Worm (Caenorhabditis elegans) whole organism, mixed stage, embryonic: ENCODE measurements around the gene H41C03.2.

Experiments used
- nhr-76 ChIP-seq: sonication (generic microtip); optimal IDR thresholded peaks from 2 replicates; lab custom pipeline; 2017; ENCODE audit warnings: missing biosample characterization, missing genetic modification characterization
- pha-4 ChIP-seq: fragments of 150-350 bp; optimal IDR thresholded peaks from 2 replicates; lab custom pipeline; 2018; ENCODE audit warnings: missing biosample characterization, missing genetic modification reagents, missing genetic modification characterization
- unc-62 ChIP-seq: fragments of 150-350 bp; optimal IDR thresholded peaks from 2 replicates; lab custom pipeline; 2014; ENCODE audit warnings: missing biosample characterization, missing genetic modification reagents, missing genetic modification characterization

DNA sequence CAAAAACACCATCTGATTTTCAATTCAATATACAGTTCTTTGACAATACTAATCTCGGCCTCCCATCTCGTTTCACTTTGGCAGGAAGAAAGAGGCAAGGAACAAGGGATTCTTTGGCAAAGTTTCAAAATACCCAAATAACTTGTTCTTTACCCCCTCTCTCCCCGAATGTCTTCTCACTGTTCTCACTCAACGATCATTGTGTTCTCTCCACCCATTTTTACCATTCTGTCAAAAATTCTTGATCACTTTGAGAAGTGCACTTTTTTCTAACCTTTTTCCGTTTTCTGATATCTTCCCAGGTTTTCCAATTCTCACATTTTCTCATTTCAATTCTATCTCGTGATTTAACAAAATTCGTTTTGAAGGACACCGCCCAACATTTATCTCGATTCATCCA, 2.2 kb upstream of the H41C03.2 start, which contains the start of gene H41C03.1:
- TF ChIP-seq nhr-76 (tag; lab: Kevin White, UChicago) (no peak), pha-4 (no peak), unc-62 (no peak)
